Fruit fly (Drosophila melanogaster): ENCODE results near the gene CG6144.

The CG6144 gene

dm6 chr2L:10528984-10529383, 40.5 kb downstream of the CG6144 start:
- TF ChIP-seq Ets98B (GFP tag; IDR thresholded peaks at IDR 0.05): no peak
- TF ChIP-seq CG34367 (tag; optimal IDR thresholded peaks at IDR 0.05): no peak
- no peak for TF ChIP-seq Pif1A (GFP tag; optimal IDR thresholded peaks at IDR 0.05)
- TF ChIP-seq CG10348 (GFP tag; IDR thresholded peaks at IDR 0.05): no peak
- no peak for TF ChIP-seq CG8159 (tag; optimal IDR thresholded peaks at IDR 0.05)
- no peak for TF ChIP-seq EcR (GFP tag; optimal IDR thresholded peaks at IDR 0.05)
- no peak for TF ChIP-seq Snoo (tag; optimal IDR thresholded peaks at IDR 0.05)
- TF ChIP-seq CG9948 (tag; optimal IDR thresholded peaks at IDR 0.05): no peak

- no peak for TF ChIP-seq CG34367 (tag; optimal IDR thresholded peaks at IDR 0.05)
- no peak for TF ChIP-seq CG32121 (GFP tag; IDR thresholded peaks at IDR 0.05)
- no peak for TF ChIP-seq D1 (tag; optimal IDR thresholded peaks at IDR 0.05)
- TF ChIP-seq rn (GFP tag; IDR thresholded peaks at IDR 0.05): no peak
- TF ChIP-seq CG17806 (tag; optimal IDR thresholded peaks at IDR 0.05): no peak
- no peak for TF ChIP-seq CG12605 (GFP tag; IDR thresholded peaks at IDR 0.05)
Observed at dm6 chr2L:10530089-10530488, 41.6 kb downstream of the CG6144 start.

- TF ChIP-seq CG14655 (GFP tag; optimal IDR thresholded peaks at IDR 0.05): no peak
- TF ChIP-seq gl (tag; optimal IDR thresholded peaks at IDR 0.05): no peak
Observed at dm6 chr2L:10531521-10531920, 43.0 kb downstream of the CG6144 start, which contains the start of gene CG18301. CG18301 (plus strand) TSS chr2L:10531821.

dm6 chr2L:10534022-10534421, 45.5 kb downstream of the CG6144 start, which contains the start of gene CG18302:
CG18302 (plus strand) TSS chr2L:10534322.
- TF ChIP-seq CG12605 (GFP tag; IDR thresholded peaks at IDR 0.05) (no peak), CG8159 (tag; optimal IDR thresholded peaks at IDR 0.05) (no peak), fd96Ca (GFP tag; IDR thresholded peaks at IDR 0.05) (no peak), Ets98B (GFP tag; IDR thresholded peaks at IDR 0.05) (no peak), Snoo (tag; optimal IDR thresholded peaks at IDR 0.05) (no peak), rn (GFP tag; IDR thresholded peaks at IDR 0.05) (no peak), CG15710 (tag; optimal IDR thresholded peaks at IDR 0.05) (no peak), CG34367 (tag; optimal IDR thresholded peaks at IDR 0.05) (no peak), CG14655 (GFP tag; optimal IDR thresholded peaks at IDR 0.05) (no peak), CG13204 (GFP tag; optimal IDR thresholded peaks at IDR 0.05) (no peak), CG9948 (tag; optimal IDR thresholded peaks at IDR 0.05) (no peak)

- TF ChIP-seq CG13204 (GFP tag; optimal IDR thresholded peaks at IDR 0.05) (no peak), gl (tag; optimal IDR thresholded peaks at IDR 0.05) (no peak), CG15710 (tag; optimal IDR thresholded peaks at IDR 0.05) (no peak), Pif1B (GFP tag; optimal IDR thresholded peaks at IDR 0.05) (no peak), Pif1A (GFP tag; optimal IDR thresholded peaks at IDR 0.05) (no peak), D1 (tag; optimal IDR thresholded peaks at IDR 0.05) (no peak), fd96Ca (GFP tag; IDR thresholded peaks at IDR 0.05) (no peak), CG12605 (GFP tag; IDR thresholded peaks at IDR 0.05) (no peak), Ets98B (GFP tag; IDR thresholded peaks at IDR 0.05) (no peak), CG10348 (GFP tag; IDR thresholded peaks at IDR 0.05) (no peak), rn (GFP tag; IDR thresholded peaks at IDR 0.05) (no peak), CG4496 (GFP tag; IDR thresholded peaks at IDR 0.05) (no peak), Snoo (tag; optimal IDR thresholded peaks at IDR 0.05) (no peak), CG8301 (tag; optimal IDR thresholded peaks at IDR 0.05) (no peak), CG32121 (GFP tag; IDR thresholded peaks at IDR 0.05) (no peak), CG34367 (tag; optimal IDR thresholded peaks at IDR 0.05) (no peak)
Observed at dm6 chr2L:10539360-10539759, 50.9 kb downstream of the CG6144 start.
